Fruit fly (Drosophila melanogaster) S2 (cell line): ENCODE data around the gene CG32813.

Experiments used
- CG8478 ChIP-seq: fragments of >200 bp; optimal IDR thresholded peaks from 2 replicates; lab custom pipeline; 2018
- CTCF ChIP-seq, 2 experiments: fragments of >200 bp; optimal IDR thresholded peaks; 2 replicates each; lab custom pipeline; 2018

- TF ChIP-seq CG8478 = no peak
- no peak for TF ChIP-seq CTCF (optimal IDR thresholded peaks at IDR 0.05; lab: Kevin White, UChicago)
Observed at dm6 chrX:1405779-1406178, 25.1 kb downstream of the CG32813 start.
